Worm (Caenorhabditis elegans): ENCODE data around the gene ndg-4.

DNA sequence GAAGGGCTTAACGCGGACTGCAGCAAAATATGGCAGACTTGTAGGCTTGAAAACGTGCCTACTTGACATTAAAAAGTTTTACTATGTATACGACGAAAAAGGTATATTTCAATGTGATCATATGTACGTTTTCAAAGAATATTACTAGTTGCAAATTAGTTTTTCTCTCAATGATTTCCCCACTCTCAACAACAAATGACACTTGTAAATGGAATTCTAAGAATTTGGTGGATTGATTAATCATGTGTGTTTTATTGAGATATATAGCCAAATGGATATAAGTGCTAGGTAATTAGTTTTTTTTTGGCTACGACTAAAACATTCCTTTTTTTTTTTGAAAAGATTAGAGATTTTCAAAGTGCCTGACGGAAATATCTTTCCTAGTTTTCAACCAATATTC is 20.1 kb upstream of the ndg-4 start:
- TF ChIP-seq rnt-1 (tag; optimal IDR thresholded peaks at IDR 0.05) (no peak), eyg-1 (tag; optimal IDR thresholded peaks at IDR 0.05) (no peak), fkh-10 (GFP tag; optimal IDR thresholded peaks at IDR 0.05) (no peak), ceh-19 (GFP tag; optimal IDR thresholded peaks at IDR 0.05) (no peak)
